Fruit fly (Drosophila melanogaster) whole organism, pupa: ENCODE data around the gene Rcd-1.

Source experiments
- CG10348 ChIP-seq: fragments of 200-800 bp; sonication (Bioruptor generic); IDR thresholded peaks from 2 replicates; pipeline ENCODE4 v1.3.6; 2022; ENCODE audit warnings: missing biosample characterization, missing genetic modification characterization
- CG12605 ChIP-seq: fragments of 200-800 bp; sonication (Bioruptor generic); IDR thresholded peaks from 2 replicates; pipeline ENCODE4 v1.3.6; 2022; ENCODE audit warnings: missing biosample characterization, missing genetic modification characterization
- CG13204 ChIP-seq: fragments of 200-800 bp; sonication (Bioruptor generic); optimal IDR thresholded peaks from 2 replicates; lab custom pipeline; 2018; ENCODE audit warnings: missing biosample characterization, mild to moderate bottlenecking, missing genetic modification characterization, moderate library complexity
- CG14655 ChIP-seq: fragments of 200-800 bp; sonication (Bioruptor generic); optimal IDR thresholded peaks from 3 replicates; lab custom pipeline; 2017; ENCODE audit warnings: mild to moderate bottlenecking, missing biosample characterization, missing genetic modification reagents, missing genetic modification characterization
- CG15710 ChIP-seq: fragments of 200-800 bp; sonication (Bioruptor generic); optimal IDR thresholded peaks from 2 replicates; lab custom pipeline; 2018; ENCODE audit warnings: missing biosample characterization, mild to moderate bottlenecking, missing genetic modification characterization, moderate library complexity
- CG17806 ChIP-seq: fragments of 200-800 bp; sonication (Bioruptor generic); optimal IDR thresholded peaks from 2 replicates; lab custom pipeline; 2018; ENCODE audit warnings: missing biosample characterization, mild to moderate bottlenecking, missing genetic modification characterization, moderate library complexity
- CG32121 ChIP-seq: fragments of 200-800 bp; sonication (Bioruptor generic); IDR thresholded peaks from 2 replicates; pipeline ENCODE4 v1.3.6; 2022; ENCODE audit warnings: missing biosample characterization, missing genetic modification characterization
- CG34367 ChIP-seq: fragments of 200-800 bp; sonication (Bioruptor generic); optimal IDR thresholded peaks from 2 replicates; lab custom pipeline; 2018; ENCODE audit warnings: missing biosample characterization, mild to moderate bottlenecking, missing genetic modification characterization
- CG4496 ChIP-seq: fragments of 200-800 bp; sonication (Bioruptor generic); IDR thresholded peaks from 3 replicates; pipeline ENCODE4 v1.3.6; 2022; ENCODE audit warnings: missing biosample characterization, missing genetic modification characterization
- CG8159 ChIP-seq: fragments of 200-800 bp; sonication (Bioruptor generic); optimal IDR thresholded peaks from 3 replicates; lab custom pipeline; 2018; ENCODE audit warnings: missing biosample characterization, mild to moderate bottlenecking, missing genetic modification characterization, moderate library complexity
- CG8301 ChIP-seq: fragments of 200-800 bp; sonication (Bioruptor generic); optimal IDR thresholded peaks from 2 replicates; lab custom pipeline; 2018; ENCODE audit warnings: missing biosample characterization, mild to moderate bottlenecking, missing genetic modification characterization
- CG9948 ChIP-seq: fragments of 200-800 bp; sonication (Bioruptor generic); optimal IDR thresholded peaks from 2 replicates; lab custom pipeline; 2018; ENCODE audit warnings: missing biosample characterization, mild to moderate bottlenecking, missing genetic modification characterization, moderate library complexity
- D1 ChIP-seq: fragments of 200-800 bp; sonication (Bioruptor generic); optimal IDR thresholded peaks from 2 replicates; lab custom pipeline; 2018; ENCODE audit warnings: missing biosample characterization, mild to moderate bottlenecking, missing genetic modification characterization, moderate library complexity
- EcR ChIP-seq: fragments of 200-800 bp; sonication (Bioruptor generic); optimal IDR thresholded peaks from 3 replicates; lab custom pipeline; 2019; ENCODE audit warnings: missing biosample characterization, missing genetic modification characterization, mild to moderate bottlenecking, moderate library complexity, missing genetic modification reagents
- Ets98B ChIP-seq: fragments of 200-800 bp; sonication (Bioruptor generic); IDR thresholded peaks from 2 replicates; pipeline ENCODE4 v1.3.6; 2022; ENCODE audit warnings: missing biosample characterization, missing genetic modification characterization
- Pif1A ChIP-seq: fragments of 200-800 bp; sonication (Bioruptor generic); optimal IDR thresholded peaks from 3 replicates; lab custom pipeline; 2016; ENCODE audit warnings: missing biosample characterization, missing genetic modification characterization
- Pif1B ChIP-seq: fragments of 200-800 bp; sonication (Bioruptor generic); optimal IDR thresholded peaks from 3 replicates; lab custom pipeline; 2016; ENCODE audit warnings: missing biosample characterization, missing genetic modification characterization
- Snoo ChIP-seq: fragments of 200-800 bp; sonication (Bioruptor generic); optimal IDR thresholded peaks from 3 replicates; lab custom pipeline; 2017; ENCODE audit warnings: missing biosample characterization, mild to moderate bottlenecking, missing genetic modification characterization, inconsistent platforms
- fd96Ca ChIP-seq: fragments of 200-800 bp; sonication (Bioruptor generic); IDR thresholded peaks from 3 replicates; pipeline ENCODE4 v1.3.6; 2022; ENCODE audit warnings: missing biosample characterization, missing genetic modification characterization
- gl ChIP-seq: fragments of 200-800 bp; sonication (Bioruptor generic); optimal IDR thresholded peaks from 2 replicates; lab custom pipeline; 2018; ENCODE audit warnings: missing biosample characterization, mild to moderate bottlenecking, missing genetic modification characterization
- rn ChIP-seq: fragments of 200-800 bp; sonication (Bioruptor generic); IDR thresholded peaks from 2 replicates; pipeline ENCODE4 v1.3.6; 2022; ENCODE audit warnings: missing biosample characterization, missing genetic modification characterization

Gene Rcd-1

dm6 chrX:19618183-19618740 is 20.3 kb upstream of the Rcd-1 start, which contains the start of the genes Pstk and Tim9b:
Gene Pstk (minus strand): TSS chrX:19618537.
Gene Tim9b (minus strand): TSS chrX:19618537.
- TF ChIP-seq CG8159 (tag; lab: Kevin White, UChicago): no peak
- TF ChIP-seq CG34367 (tag; lab: Kevin White, UChicago): no peak
- TF ChIP-seq Snoo (tag; lab: Kevin White, UChicago): no peak
- no peak for TF ChIP-seq CG12605 (GFP tag; lab: Robert Waterston, UW)
- no peak for TF ChIP-seq CG8301 (tag; lab: Kevin White, UChicago)
- no peak for TF ChIP-seq Pif1A
- no peak for TF ChIP-seq CG32121
- no peak for TF ChIP-seq fd96Ca
- TF ChIP-seq CG9948 (tag; lab: Kevin White, UChicago): no peak
- TF ChIP-seq EcR (GFP tag; lab: Kevin White, UChicago): no peak
- TF ChIP-seq CG13204 (GFP tag; lab: Kevin White, UChicago): no peak
- no peak for TF ChIP-seq CG4496 (GFP tag; lab: Robert Waterston, UW)
- TF ChIP-seq CG15710 (tag; lab: Kevin White, UChicago): no peak
- TF ChIP-seq CG14655 (GFP tag; lab: Kevin White, UChicago): no peak
- TF ChIP-seq CG17806 (tag; lab: Kevin White, UChicago): no peak
- no peak for TF ChIP-seq gl
- no peak for TF ChIP-seq Pif1B (GFP tag; lab: Kevin White, UChicago)
- no peak for TF ChIP-seq D1 (tag; lab: Kevin White, UChicago)
- no peak for TF ChIP-seq rn (GFP tag; lab: Robert Waterston, UW)
- TF ChIP-seq, all 21 proteins: peak for 0

- TF ChIP-seq CG8159 (tag; lab: Kevin White, UChicago): no peak
- TF ChIP-seq Pif1A: no peak
- TF ChIP-seq CG12605 (GFP tag; lab: Robert Waterston, UW): no peak
- TF ChIP-seq EcR (GFP tag; lab: Kevin White, UChicago): no peak
- TF ChIP-seq CG14655 (GFP tag; lab: Kevin White, UChicago): no peak
- TF ChIP-seq CG17806 (tag; lab: Kevin White, UChicago): no peak
Observed at dm6 chrX:19621145-19621544, 17.4 kb upstream of the Rcd-1 start, which contains the start of gene CG14221. Gene CG14221 (minus strand): TSS chrX:19621245.

- TF ChIP-seq CG15710 (tag; lab: Kevin White, UChicago) (no peak), CG17806 (tag; lab: Kevin White, UChicago) (no peak), Snoo (tag; lab: Kevin White, UChicago) (no peak), gl (no peak), CG12605 (GFP tag; lab: Robert Waterston, UW) (no peak), CG9948 (tag; lab: Kevin White, UChicago) (no peak), CG10348 (GFP tag; lab: Robert Waterston, UW) (no peak), D1 (tag; lab: Kevin White, UChicago) (no peak), Pif1B (GFP tag; lab: Kevin White, UChicago) (no peak), fd96Ca (no peak), Ets98B (no peak), CG8159 (tag; lab: Kevin White, UChicago) (no peak), Pif1A (no peak), rn (GFP tag; lab: Robert Waterston, UW) (no peak), CG34367 (tag; lab: Kevin White, UChicago) (no peak)
Observed at dm6 chrX:19622924-19623323, 15.6 kb upstream of the Rcd-1 start, which contains the start of the genes Naa20A and MKP-4. Gene Naa20A (minus strand): TSS chrX:19623074. Gene MKP-4 (plus strand): TSS chrX:19623114.

dm6 chrX:19625405-19625804 is 13.2 kb upstream of the Rcd-1 start, which contains the start of gene CG14212:
Gene CG14212 (plus strand): TSS chrX:19625705.
- TF ChIP-seq CG15710 (tag; lab: Kevin White, UChicago) (no peak), CG10348 (GFP tag; lab: Robert Waterston, UW) (no peak), CG17806 (tag; lab: Kevin White, UChicago) (no peak), CG12605 (GFP tag; lab: Robert Waterston, UW) (no peak), CG8301 (tag; lab: Kevin White, UChicago) (no peak), CG13204 (GFP tag; lab: Kevin White, UChicago) (no peak), fd96Ca (no peak), gl (no peak), CG14655 (GFP tag; lab: Kevin White, UChicago) (no peak), CG8159 (tag; lab: Kevin White, UChicago) (no peak), CG34367 (tag; lab: Kevin White, UChicago) (no peak), EcR (GFP tag; lab: Kevin White, UChicago) (no peak), Pif1A (no peak), Pif1B (GFP tag; lab: Kevin White, UChicago) (no peak), Ets98B (no peak), CG9948 (tag; lab: Kevin White, UChicago) (no peak), D1 (tag; lab: Kevin White, UChicago) (no peak)

- TF ChIP-seq D1 (tag; lab: Kevin White, UChicago): no peak
- peak; percentile 67; the same call in 2 of the 3 replicates for TF ChIP-seq CG4496 (GFP tag; lab: Robert Waterston, UW)
- TF ChIP-seq CG32121: peak; percentile 43; the same call in 1 of the 2 replicates
- peak; percentile 16; the same call in 1 of the 2 replicates for TF ChIP-seq CG12605 (GFP tag; lab: Robert Waterston, UW)
- TF ChIP-seq fd96Ca: 0 out of 3 replicates have a peak, but pooled peaks have one; percentile 29
- no peak for TF ChIP-seq CG34367 (tag; lab: Kevin White, UChicago)
- no peak for TF ChIP-seq CG8159 (tag; lab: Kevin White, UChicago)
- no peak for TF ChIP-seq CG8301 (tag; lab: Kevin White, UChicago)
- peak; percentile 41; the same call in 1 of the 2 replicates for TF ChIP-seq Ets98B
- TF ChIP-seq CG13204 (GFP tag; lab: Kevin White, UChicago): peak; percentile 81
- peak; percentile 79 for TF ChIP-seq EcR (GFP tag; lab: Kevin White, UChicago)
- TF ChIP-seq CG17806 (tag; lab: Kevin White, UChicago): no peak
- no peak for TF ChIP-seq rn (GFP tag; lab: Robert Waterston, UW)
- no peak for TF ChIP-seq CG15710 (tag; lab: Kevin White, UChicago)
Observed at dm6 chrX:19631365-19631832, 7.2 kb upstream of the Rcd-1 start.
